Fruit fly (Drosophila melanogaster) Kc167 (cell line): ENCODE results near the gene GXIVsPLA2.

ENCODE experiments used
- Sin3A ChIP-seq: fragments of >200 bp; optimal IDR thresholded peaks from 2 replicates; lab custom pipeline; 2018; ENCODE audit warnings: missing external identifiers
- h ChIP-seq: fragments of >200 bp; optimal IDR thresholded peaks from 3 replicates; lab custom pipeline; 2018; ENCODE audit warnings: missing external identifiers
- insv ChIP-seq: fragments of >200 bp; optimal IDR thresholded peaks from 3 replicates; lab custom pipeline; 2018; ENCODE audit warnings: missing external identifiers
- psq ChIP-seq: fragments of >200 bp; optimal IDR thresholded peaks from 2 replicates; lab custom pipeline; 2017; ENCODE audit warnings: missing external identifiers
- ttk ChIP-seq: sonication (Bioruptor generic); optimal IDR thresholded peaks from 2 replicates; lab custom pipeline; 2017; ENCODE audit warnings: missing external identifiers

DNA sequence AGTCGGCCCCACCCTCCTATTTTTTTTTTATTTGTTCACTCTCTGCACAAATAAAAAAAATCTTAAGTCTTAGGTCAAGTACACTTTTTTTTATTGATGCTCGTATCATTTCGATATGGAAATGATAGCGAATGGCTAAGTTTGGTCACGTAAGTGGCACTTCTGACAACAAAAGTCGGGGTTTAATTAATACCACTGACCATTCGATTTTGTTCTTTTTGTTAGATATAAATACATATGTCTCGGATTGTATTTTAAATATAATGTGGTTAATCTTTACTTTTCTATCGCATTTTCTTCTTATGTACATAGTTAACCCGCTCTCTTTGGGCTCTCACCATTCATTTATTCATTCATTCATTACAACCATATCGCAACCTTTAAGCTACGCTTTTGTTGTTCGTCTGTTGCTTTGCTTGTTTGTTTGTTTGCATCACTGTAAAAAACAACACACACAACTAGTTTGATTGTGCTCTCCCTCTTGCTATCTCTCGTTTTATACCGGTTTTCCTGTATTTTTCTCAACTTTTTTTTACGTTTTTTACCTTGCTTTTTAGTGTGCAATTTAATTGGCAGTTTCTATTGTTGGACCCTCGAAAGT is 47.3 kb downstream of the GXIVsPLA2 start:
- TF ChIP-seq ttk (lab: Kevin White, UChicago): no peak
- TF ChIP-seq psq (lab: Kevin White, UChicago): no peak
- TF ChIP-seq insv (lab: Kevin White, UChicago): no peak
- TF ChIP-seq h (lab: Kevin White, UChicago): no peak
- no peak for TF ChIP-seq Sin3A
